Fruit fly (Drosophila melanogaster) ovary, adult (tissue): ENCODE measurements around the gene CG43092.

Experiments
- CG17801 ChIP-seq: fragments of 200-800 bp; optimal IDR thresholded peaks from 2 replicates; lab custom pipeline; 2019; ENCODE audit warnings: missing biosample characterization, mild to moderate bottlenecking, missing genetic modification characterization, moderate library complexity; ENCODE audit not compliant: partially characterized antibody

The CG43092 gene

dm6 chr3R:22718937-22719606 is 50.4 kb downstream of the CG43092 start:
- no peak for TF ChIP-seq CG17801 (GFP tag; lab: Kevin White, UChicago)
